Fruit fly (Drosophila melanogaster): ENCODE measurements around the gene CG13251.
A peak's percentile ranks its signal among the peaks of the same experiment; 100 is the strongest.

The CG13251 gene

DNA sequence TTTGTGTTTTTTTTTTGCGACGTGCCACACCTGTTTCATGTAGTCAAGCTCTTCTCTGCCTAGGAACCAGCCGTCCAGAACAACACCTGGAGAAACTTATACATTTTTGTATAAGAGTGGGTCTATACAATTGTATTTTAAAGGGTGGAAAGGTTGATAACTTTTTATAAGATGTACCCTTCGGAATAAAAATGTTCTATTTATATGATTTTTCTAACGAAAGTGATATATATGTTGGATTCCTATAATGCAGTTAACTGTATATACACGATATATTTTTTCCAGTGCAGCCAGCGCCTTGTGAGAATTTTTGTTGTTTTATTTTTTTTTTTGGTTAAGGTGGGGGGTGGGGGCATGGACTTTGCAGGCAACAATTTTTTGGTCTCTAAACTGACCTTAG is 4.7 kb upstream of the CG13251 start (continued):
- peak; percentile 9 for TF ChIP-seq CG16779 (tag; optimal IDR thresholded peaks at IDR 0.05)
- peak; percentile 50 for TF ChIP-seq Sox14 (GFP tag; optimal IDR thresholded peaks at IDR 0.05)
- no peak for TF ChIP-seq Met (GFP tag; optimal IDR thresholded peaks at IDR 0.05)
- TF ChIP-seq CG10669 (GFP tag; optimal IDR thresholded peaks at IDR 0.05), result peak; percentile 80
- no peak for TF ChIP-seq Hr39 (GFP tag; optimal IDR thresholded peaks at IDR 0.05)
- TF ChIP-seq spab (GFP tag; optimal IDR thresholded peaks at IDR 0.05), result peak; percentile 83
- TF ChIP-seq CG31627 (GFP tag; optimal IDR thresholded peaks at IDR 0.05), result no peak
- peak; percentile 90 for TF ChIP-seq Ets96B (tag; optimal IDR thresholded peaks at IDR 0.05)
- TF ChIP-seq dsx (GFP tag; optimal IDR thresholded peaks at IDR 0.05; ENCODE audit: poor library complexity, severe bottlenecking), result peak; percentile 75
- TF ChIP-seq fd59A (GFP tag; optimal IDR thresholded peaks at IDR 0.05), result peak; percentile 69
- TF ChIP-seq CG9139 (GFP tag; optimal IDR thresholded peaks at IDR 0.05), result peak; percentile 70
- TF ChIP-seq acj6 (GFP tag; optimal IDR thresholded peaks at IDR 0.05), result peak; percentile 49
- TF ChIP-seq CG8632 (GFP tag; optimal IDR thresholded peaks at IDR 0.05), result peak; percentile 44
- peak; percentile 64 for TF ChIP-seq Eip75B (GFP tag; optimal IDR thresholded peaks at IDR 0.05)
- TF ChIP-seq Sox102F (GFP tag; optimal IDR thresholded peaks at IDR 0.05), result no peak
- no peak for TF ChIP-seq Gug (GFP tag; IDR thresholded peaks at IDR 0.05)
- TF ChIP-seq OdsH (GFP tag; optimal IDR thresholded peaks at IDR 0.05), result peak; percentile 57
- peak; percentile 85 for TF ChIP-seq CG3032 (tag; optimal IDR thresholded peaks at IDR 0.05)
- peak; percentile 36 for TF ChIP-seq CG7368 (GFP tag; optimal IDR thresholded peaks at IDR 0.05)
- TF ChIP-seq CG11902 (GFP tag; optimal IDR thresholded peaks at IDR 0.05), result no peak
- TF ChIP-seq CG4318 (GFP tag; optimal IDR thresholded peaks at IDR 0.05), result no peak
- no peak for TF ChIP-seq cyc (GFP tag; optimal IDR thresholded peaks at IDR 0.05)
- TF ChIP-seq vri (GFP tag; optimal IDR thresholded peaks at IDR 0.05), result no peak
- no peak for TF ChIP-seq dac (GFP tag; optimal IDR thresholded peaks at IDR 0.05)
- peak; percentile 48; the same call in 1 of the 3 replicates for TF ChIP-seq eg (GFP tag; IDR thresholded peaks at IDR 0.05)
- peak; percentile 35; the same call in 1 of the 3 replicates for TF ChIP-seq CG8119 (GFP tag; IDR thresholded peaks at IDR 0.05)
- no peak for TF ChIP-seq Eip93F (GFP tag; optimal IDR thresholded peaks at IDR 0.05)
- peak; percentile 35 for TF ChIP-seq CG32006 (GFP tag; optimal IDR thresholded peaks at IDR 0.05)

DNA sequence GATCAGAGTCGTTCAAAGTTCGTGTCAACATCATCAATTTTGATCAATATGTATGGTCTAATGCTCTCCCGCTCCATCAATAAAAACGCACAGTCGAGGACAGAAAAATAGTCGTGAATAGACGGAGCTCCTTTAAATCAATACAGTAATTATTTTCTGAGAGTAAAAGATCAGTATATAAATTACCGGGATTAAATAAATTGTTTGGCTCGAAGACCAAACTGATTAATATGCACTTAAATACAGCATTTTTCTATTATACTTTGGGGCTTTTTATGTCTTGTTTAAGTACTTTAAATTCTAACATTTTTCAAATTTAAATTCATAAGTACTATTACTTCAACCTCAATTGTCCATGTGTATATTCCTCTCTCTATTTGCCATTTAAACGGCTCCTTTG is 2.5 kb upstream of the CG13251 start:
- TF ChIP-seq svp (GFP tag), result no peak
- peak; percentile 37 for TF ChIP-seq Eip78C (GFP tag)
- TF ChIP-seq CG6808 (GFP tag; optimal IDR thresholded peaks at IDR 0.05), result no peak
- no peak for TF ChIP-seq Lpt (GFP tag; optimal IDR thresholded peaks at IDR 0.05)
- no peak for TF ChIP-seq Gug (GFP tag; IDR thresholded peaks at IDR 0.05)
- peak; percentile 12 for TF ChIP-seq CG6276 (GFP tag; optimal IDR thresholded peaks at IDR 0.05)
- no peak for TF ChIP-seq CG6854 (GFP tag; optimal IDR thresholded peaks at IDR 0.05)
- no peak for TF ChIP-seq Ets21C (GFP tag; optimal IDR thresholded peaks at IDR 0.05)
- no peak for TF ChIP-seq achi (GFP tag; optimal IDR thresholded peaks at IDR 0.05)
- TF ChIP-seq eg (GFP tag; IDR thresholded peaks at IDR 0.05), result no peak
- no peak for TF ChIP-seq CG7368 (GFP tag; optimal IDR thresholded peaks at IDR 0.05)
- TF ChIP-seq CG34406 (GFP tag; optimal IDR thresholded peaks at IDR 0.05), result no peak
- no peak for TF ChIP-seq CG8632 (GFP tag; optimal IDR thresholded peaks at IDR 0.05)
- TF ChIP-seq Eip93F (GFP tag; optimal IDR thresholded peaks at IDR 0.05), result no peak
- no peak for TF ChIP-seq Ets96B (tag; optimal IDR thresholded peaks at IDR 0.05)
- TF ChIP-seq dsx (GFP tag; optimal IDR thresholded peaks at IDR 0.05; ENCODE audit: poor library complexity, severe bottlenecking), result no peak
- no peak for TF ChIP-seq lz (GFP tag; optimal IDR thresholded peaks at IDR 0.05)
- TF ChIP-seq CG11902 (GFP tag; optimal IDR thresholded peaks at IDR 0.05), result no peak
- TF ChIP-seq Sox15 (GFP tag; optimal IDR thresholded peaks at IDR 0.05), result no peak
- no peak for TF ChIP-seq CG8319 (GFP tag; optimal IDR thresholded peaks at IDR 0.05)
- TF ChIP-seq OdsH (GFP tag; optimal IDR thresholded peaks at IDR 0.05), result no peak
- no peak for TF ChIP-seq CG10669 (GFP tag; optimal IDR thresholded peaks at IDR 0.05)
- TF ChIP-seq CG1621 (tag; optimal IDR thresholded peaks at IDR 0.05), result no peak
- TF ChIP-seq CG32006 (GFP tag; optimal IDR thresholded peaks at IDR 0.05), result peak; percentile 57
- TF ChIP-seq Smox (GFP tag; optimal IDR thresholded peaks at IDR 0.05), result no peak
- peak; percentile 31 for TF ChIP-seq fkh (GFP tag; optimal IDR thresholded peaks at IDR 0.05)
- no peak for TF ChIP-seq cyc (GFP tag; optimal IDR thresholded peaks at IDR 0.05)
- TF ChIP-seq Met (GFP tag; optimal IDR thresholded peaks at IDR 0.05), result no peak
- peak; percentile 38; the same call in 1 of the 3 replicates for TF ChIP-seq CG8119 (GFP tag; IDR thresholded peaks at IDR 0.05)
- TF ChIP-seq Hr4 (GFP tag; optimal IDR thresholded peaks at IDR 0.05), result peak; percentile 57
- TF ChIP-seq pdm3 (GFP tag; optimal IDR thresholded peaks at IDR 0.05), result no peak
- no peak for TF ChIP-seq spab (GFP tag; optimal IDR thresholded peaks at IDR 0.05)
- TF ChIP-seq Blimp-1 (GFP tag; optimal IDR thresholded peaks at IDR 0.05), result no peak
- no peak for TF ChIP-seq CG6163 (GFP tag; IDR thresholded peaks at IDR 0.05)
- no peak for TF ChIP-seq Hr38 (GFP tag; optimal IDR thresholded peaks at IDR 0.05)
- no peak for TF ChIP-seq CG9139 (GFP tag; optimal IDR thresholded peaks at IDR 0.05)
- no peak for TF ChIP-seq CG6792 (GFP tag; optimal IDR thresholded peaks at IDR 0.05)
